Worm (Caenorhabditis elegans): ENCODE results near the gene tag-281.

tag-281 gene

ce11 chrII:12459422-12459821 lies at the start of gene tag-281:
TSS of gene tag-281 (plus strand) at chrII:12459761.
- TF ChIP-seq skn-1 (tag; optimal IDR thresholded peaks at IDR 0.05) (no peak), peb-1 (tag; optimal IDR thresholded peaks at IDR 0.05) (no peak), ZK546.5 (tag; optimal IDR thresholded peaks at IDR 0.05) (peak; percentile 47), elt-1 (tag; optimal IDR thresholded peaks at IDR 0.05) (no peak), lin-13 (GFP tag; optimal IDR thresholded peaks at IDR 0.05) (peak; percentile 85), C34F6.9 (tag; optimal IDR thresholded peaks at IDR 0.05) (peak; percentile 85), sma-3 (GFP tag; optimal IDR thresholded peaks at IDR 0.05) (peak; percentile 82), lsy-2 (tag; optimal IDR thresholded peaks at IDR 0.05) (peak; percentile 86 to 92), nhr-6 (tag; optimal IDR thresholded peaks at IDR 0.05) (peak; percentile 13), lin-11 (tag; optimal IDR thresholded peaks at IDR 0.05) (peak; percentile 66), nhr-12 (tag; optimal IDR thresholded peaks at IDR 0.05) (no peak), mbf-1 (tag; optimal IDR thresholded peaks at IDR 0.05) (no peak), F13H6.1 (tag; optimal IDR thresholded peaks at IDR 0.05) (peak; percentile 74), snpc-4 (tag; optimal IDR thresholded peaks at IDR 0.05) (peak; percentile 85), mdl-1 (tag; optimal IDR thresholded peaks at IDR 0.05) (peak in 1 of 2 experiments; percentile 14), elt-3 (tag; optimal IDR thresholded peaks at IDR 0.05) (no peak), nhr-77 (tag; optimal IDR thresholded peaks at IDR 0.05) (no peak), nhr-11 (tag; optimal IDR thresholded peaks at IDR 0.05) (no peak), ztf-1 (GFP tag; conservative IDR thresholded peaks at IDR 0.05) (no peak), crh-2 (tag; optimal IDR thresholded peaks at IDR 0.05) (peak; percentile 82), ama-1 (optimal IDR thresholded peaks at IDR 0.05) (no peak), zag-1 (tag; optimal IDR thresholded peaks at IDR 0.05) (peak; percentile 7), R02D3.7 (tag; optimal IDR thresholded peaks at IDR 0.05) (peak; percentile 49), fos-1 (tag; optimal IDR thresholded peaks at IDR 0.05) (no peak), alr-1 (tag; optimal IDR thresholded peaks at IDR 0.05) (no peak), nhr-237 (tag; optimal IDR thresholded peaks at IDR 0.05) (peak; percentile 49), sem-4 (tag; optimal IDR thresholded peaks at IDR 0.05) (peak; percentile 58), ztf-4 (tag; optimal IDR thresholded peaks at IDR 0.05) (peak; percentile 36), mab-5 (tag; optimal IDR thresholded peaks at IDR 0.05) (peak; percentile 68), unc-39 (tag; optimal IDR thresholded peaks at IDR 0.05) (no peak), nhr-129 (tag; optimal IDR thresholded peaks at IDR 0.05) (peak; percentile 40), egl-27 (tag; optimal IDR thresholded peaks at IDR 0.05) (peak; percentile 71), sma-9 (GFP tag; optimal IDR thresholded peaks at IDR 0.05) (peak; percentile 86), sma-9 (tag; optimal IDR thresholded peaks at IDR 0.05) (no peak), blmp-1 (tag; optimal IDR thresholded peaks at IDR 0.05; ENCODE audit: insufficient read depth) (no peak), nhr-25 (tag; optimal IDR thresholded peaks at IDR 0.05) (peak; percentile 81), ceh-82 (tag; optimal IDR thresholded peaks at IDR 0.05) (no peak), aly-2 (tag; optimal IDR thresholded peaks at IDR 0.05) (no peak), lin-39 (tag; optimal IDR thresholded peaks at IDR 0.05) (no peak), nhr-23 (tag; optimal IDR thresholded peaks at IDR 0.05) (no peak), gmeb-1 (tag; optimal IDR thresholded peaks at IDR 0.05) (peak; percentile 99), Y55F3AM.14 (GFP tag; optimal IDR thresholded peaks at IDR 0.05) (no peak), nhr-10 (tag; optimal IDR thresholded peaks at IDR 0.05) (peak; percentile 41), dmd-4 (tag; optimal IDR thresholded peaks at IDR 0.05) (no peak), nhr-21 (tag; optimal IDR thresholded peaks at IDR 0.05) (peak; percentile 72), unc-55 (GFP tag; optimal IDR thresholded peaks at IDR 0.05) (peak; percentile 93), ceh-16 (tag; optimal IDR thresholded peaks at IDR 0.05) (no peak), ztf-11 (tag; optimal IDR thresholded peaks at IDR 0.05) (no peak), unc-62 (GFP tag; optimal IDR thresholded peaks at IDR 0.05) (no peak)
